Worm (Caenorhabditis elegans): Measurements from ENCODE around the gene nuo-5.

nuo-5 gene

DNA sequence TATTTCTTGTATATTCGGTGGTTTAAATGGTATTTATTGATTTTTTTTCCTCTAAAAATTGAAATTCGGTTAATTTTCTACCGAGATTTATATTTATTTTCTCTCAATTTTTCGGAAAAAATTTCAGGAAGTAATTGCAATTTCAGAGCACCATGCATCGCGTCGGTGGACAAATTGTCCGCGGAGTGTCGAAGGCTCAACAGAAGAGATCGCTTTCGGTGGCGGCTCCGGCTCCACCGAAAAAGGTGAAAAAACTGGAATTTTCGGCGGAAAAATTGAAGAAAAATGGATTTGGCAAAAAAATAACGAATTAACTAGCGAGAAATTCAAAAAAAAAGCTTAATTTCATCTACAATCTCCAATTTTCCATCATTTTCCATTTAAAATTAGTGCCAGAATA lies at the start of gene nuo-5:
Gene nuo-5, plus strand, starts transcription at position 147 of the 400 bp plus-strand sequence.
- TF ChIP-seq tab-1 (GFP tag; IDR thresholded peaks at IDR 0.05) (no peak), T22C8.4 (GFP tag; IDR thresholded peaks at IDR 0.05) (no peak), cog-1 (tag; optimal IDR thresholded peaks at IDR 0.05) (no peak), ztf-29 (GFP tag; IDR thresholded peaks at IDR 0.05) (no peak), ref-1 (GFP tag; conservative IDR thresholded peaks at IDR 0.05) (no peak), flt-1 (GFP tag; IDR thresholded peaks at IDR 0.05) (no peak), klf-2 (GFP tag; conservative IDR thresholded peaks at IDR 0.05) (no peak), ztf-23 (GFP tag; IDR thresholded peaks at IDR 0.05) (no peak), med-1 (GFP tag; optimal IDR thresholded peaks at IDR 0.05; ENCODE audit: insufficient read depth) (no peak)

DNA sequence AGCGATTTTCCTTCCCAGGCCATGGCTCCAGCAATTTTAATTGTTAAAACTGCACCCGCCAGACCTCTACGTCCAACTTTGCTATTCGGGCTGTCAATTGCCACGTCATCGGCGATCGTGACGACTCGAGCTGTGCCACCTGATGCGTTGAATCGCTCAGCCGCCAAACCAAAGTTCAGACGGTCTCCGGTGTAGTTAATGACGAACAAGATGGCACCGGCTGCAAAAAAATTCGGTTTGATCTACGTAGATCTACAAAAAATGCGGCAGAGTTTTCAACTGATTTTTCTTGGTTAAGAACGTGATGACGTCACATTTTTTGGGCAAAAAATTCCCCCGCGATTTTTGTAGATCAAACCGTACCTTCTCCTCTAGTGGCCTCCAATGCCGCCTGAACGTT lies 47.8 kb upstream of the nuo-5 start:
- no peak for TF ChIP-seq med-1 (GFP tag; optimal IDR thresholded peaks at IDR 0.05; ENCODE audit: insufficient read depth)
- no peak for TF ChIP-seq ztf-29 (GFP tag; IDR thresholded peaks at IDR 0.05)
- no peak for TF ChIP-seq flt-1 (GFP tag; IDR thresholded peaks at IDR 0.05)
- TF ChIP-seq cog-1 (tag; optimal IDR thresholded peaks at IDR 0.05): no peak

- TF ChIP-seq T22C8.4 (GFP tag; IDR thresholded peaks at IDR 0.05) (no peak), ztf-23 (GFP tag; IDR thresholded peaks at IDR 0.05) (no peak), ref-1 (GFP tag; conservative IDR thresholded peaks at IDR 0.05) (no peak), flt-1 (GFP tag; IDR thresholded peaks at IDR 0.05) (no peak), klf-2 (GFP tag; conservative IDR thresholded peaks at IDR 0.05) (no peak), ztf-29 (GFP tag; IDR thresholded peaks at IDR 0.05) (no peak), med-1 (GFP tag; optimal IDR thresholded peaks at IDR 0.05; ENCODE audit: insufficient read depth) (no peak)
These were observed 46.1 kb upstream of the nuo-5 start, which contains the start of the genes W02H5.8 and angl-1 for ce11 chrV:2652557-2653133. TSS of gene W02H5.8 (minus strand) at chrV:2652657. TSS of gene angl-1 (plus strand) at chrV:2653083.

DNA sequence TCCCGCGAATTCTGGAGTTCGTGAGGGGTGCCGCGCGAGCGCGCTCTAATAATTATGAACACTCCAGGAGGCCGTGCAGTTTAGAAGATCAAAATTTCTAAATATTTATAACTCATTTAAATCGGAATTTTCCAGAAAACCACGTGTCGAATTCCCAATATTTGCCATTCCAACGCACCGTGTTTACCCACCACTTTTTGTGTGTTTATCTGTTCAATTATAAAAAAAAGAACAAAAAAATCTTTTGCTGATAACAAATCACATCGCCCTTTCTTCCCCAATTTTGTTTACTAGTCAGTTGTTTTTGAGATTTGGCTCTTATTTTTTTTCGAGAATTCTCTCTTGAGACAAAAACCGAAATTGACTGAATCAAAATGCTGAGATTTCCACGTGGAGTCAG lies 42.6 kb upstream of the nuo-5 start:
- TF ChIP-seq ztf-23 (GFP tag; IDR thresholded peaks at IDR 0.05) (no peak), ztf-29 (GFP tag; IDR thresholded peaks at IDR 0.05) (no peak), tab-1 (GFP tag; IDR thresholded peaks at IDR 0.05) (no peak), cog-1 (tag; optimal IDR thresholded peaks at IDR 0.05) (no peak), klf-2 (GFP tag; conservative IDR thresholded peaks at IDR 0.05) (no peak), flt-1 (GFP tag; IDR thresholded peaks at IDR 0.05) (no peak), T22C8.4 (GFP tag; IDR thresholded peaks at IDR 0.05) (no peak), med-1 (GFP tag; optimal IDR thresholded peaks at IDR 0.05; ENCODE audit: insufficient read depth) (no peak), ref-1 (GFP tag; conservative IDR thresholded peaks at IDR 0.05) (no peak)

ce11 chrV:2657682-2658081 lies 41.1 kb upstream of the nuo-5 start:
- TF ChIP-seq tab-1 (GFP tag; IDR thresholded peaks at IDR 0.05) (no peak), T22C8.4 (GFP tag; IDR thresholded peaks at IDR 0.05) (no peak), flt-1 (GFP tag; IDR thresholded peaks at IDR 0.05) (no peak), klf-2 (GFP tag; conservative IDR thresholded peaks at IDR 0.05) (no peak), med-1 (GFP tag; optimal IDR thresholded peaks at IDR 0.05; ENCODE audit: insufficient read depth) (no peak), ztf-29 (GFP tag; IDR thresholded peaks at IDR 0.05) (no peak), ztf-23 (GFP tag; IDR thresholded peaks at IDR 0.05) (no peak), cog-1 (tag; optimal IDR thresholded peaks at IDR 0.05) (no peak), ref-1 (GFP tag; conservative IDR thresholded peaks at IDR 0.05) (no peak)

- TF ChIP-seq ztf-29 (GFP tag; IDR thresholded peaks at IDR 0.05) (no peak), med-1 (GFP tag; optimal IDR thresholded peaks at IDR 0.05; ENCODE audit: insufficient read depth) (no peak)
These were observed 38.3 kb upstream of the nuo-5 start for ce11 chrV:2660457-2660856.

DNA sequence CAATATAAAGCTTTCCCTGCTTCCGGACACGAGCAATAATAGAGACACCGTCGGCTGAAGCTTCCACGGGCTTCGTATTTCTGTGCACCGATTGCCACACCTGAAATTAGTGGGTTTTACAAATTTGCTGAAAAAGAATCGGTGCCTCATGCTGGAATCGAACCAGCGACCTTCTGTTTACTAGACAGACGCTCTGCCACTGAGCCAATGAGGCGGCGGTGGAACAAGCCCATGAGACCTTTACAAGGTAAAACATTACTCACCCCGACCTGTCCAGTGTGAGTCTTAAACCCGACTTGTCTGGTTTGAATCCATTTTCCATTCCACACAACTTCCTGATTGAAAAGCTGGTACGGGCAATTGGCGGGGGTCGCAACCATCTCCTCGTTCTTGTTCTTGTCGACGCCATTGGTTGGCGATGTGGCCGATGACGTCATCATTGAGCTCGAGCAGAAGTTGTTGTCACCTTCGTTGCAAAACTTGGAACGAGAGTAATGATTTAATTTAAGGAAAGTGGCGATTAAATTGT lies 34.2 kb upstream of the nuo-5 start, which contains the start of gene ndx-2:
Gene ndx-2, minus strand, starts transcription at position 479 of the 529 bp plus-strand sequence.
- TF ChIP-seq tab-1 (GFP tag; IDR thresholded peaks at IDR 0.05) (0 out of 2 replicates have a peak, but pooled peaks have one; percentile 14), ztf-29 (GFP tag; IDR thresholded peaks at IDR 0.05) (0 out of 2 replicates have a peak, but pooled peaks have one; percentile 7), cog-1 (tag; optimal IDR thresholded peaks at IDR 0.05) (no peak), flt-1 (GFP tag; IDR thresholded peaks at IDR 0.05) (0 out of 2 replicates have a peak, but pooled peaks have one; percentile 13), ztf-23 (GFP tag; IDR thresholded peaks at IDR 0.05) (no peak)

DNA sequence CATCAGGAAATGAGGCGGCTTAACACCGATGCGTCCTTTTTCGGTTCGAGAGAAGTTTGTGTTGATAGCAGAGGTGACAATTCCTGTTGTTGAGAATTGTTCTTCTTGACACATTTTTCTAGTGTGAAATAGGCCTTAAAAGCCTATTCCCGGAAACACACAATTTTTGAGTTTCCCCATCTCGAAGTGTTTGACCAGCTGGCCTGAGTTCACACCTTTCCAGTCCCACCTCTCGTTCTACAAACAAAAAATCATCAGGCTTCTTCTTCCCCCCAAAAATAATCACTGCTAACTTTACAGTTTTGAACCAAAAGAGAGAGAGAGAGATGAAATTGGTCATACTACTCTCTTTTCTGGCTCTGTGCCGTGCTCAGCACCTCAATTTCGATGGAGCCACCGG lies 32.2 kb upstream of the nuo-5 start, which contains the start of gene W02G9.4:
Gene W02G9.4, plus strand, starts transcription at position 301 of the 400 bp plus-strand sequence.
- TF ChIP-seq ztf-29 (GFP tag; IDR thresholded peaks at IDR 0.05): no peak
- TF ChIP-seq cog-1 (tag; optimal IDR thresholded peaks at IDR 0.05): no peak
- no peak for TF ChIP-seq med-1 (GFP tag; optimal IDR thresholded peaks at IDR 0.05; ENCODE audit: insufficient read depth)
- no peak for TF ChIP-seq tab-1 (GFP tag; IDR thresholded peaks at IDR 0.05)
- no peak for TF ChIP-seq flt-1 (GFP tag; IDR thresholded peaks at IDR 0.05)
- no peak for TF ChIP-seq ztf-23 (GFP tag; IDR thresholded peaks at IDR 0.05)
- no peak for TF ChIP-seq T22C8.4 (GFP tag; IDR thresholded peaks at IDR 0.05)
- TF ChIP-seq ref-1 (GFP tag; conservative IDR thresholded peaks at IDR 0.05): no peak
- TF ChIP-seq klf-2 (GFP tag; conservative IDR thresholded peaks at IDR 0.05): no peak

DNA sequence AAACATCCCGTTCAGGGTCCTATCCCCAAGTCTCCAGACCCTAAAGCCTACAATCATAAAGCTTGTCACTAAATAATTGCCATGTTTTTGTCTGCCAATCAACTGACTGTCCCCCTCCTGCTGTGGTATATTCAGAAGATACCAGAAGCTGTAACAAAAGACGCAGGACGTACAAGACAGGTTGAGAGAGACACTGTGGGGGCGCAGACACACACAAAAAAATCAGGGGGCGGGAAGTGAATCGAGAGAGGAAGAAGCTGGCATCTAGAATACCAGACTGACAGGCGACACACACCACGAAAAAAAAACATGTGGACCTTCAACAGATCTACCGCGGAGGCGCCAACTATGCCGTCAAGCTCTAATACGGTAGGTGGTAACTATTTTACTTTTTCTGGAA lies 27.6 kb upstream of the nuo-5 start, which contains the start of gene kel-8:
Gene kel-8, plus strand, starts transcription at position 301 of the 400 bp plus-strand sequence.
- no peak for TF ChIP-seq ztf-29 (GFP tag; IDR thresholded peaks at IDR 0.05)
- no peak for TF ChIP-seq flt-1 (GFP tag; IDR thresholded peaks at IDR 0.05)
- no peak for TF ChIP-seq klf-2 (GFP tag; conservative IDR thresholded peaks at IDR 0.05)

DNA sequence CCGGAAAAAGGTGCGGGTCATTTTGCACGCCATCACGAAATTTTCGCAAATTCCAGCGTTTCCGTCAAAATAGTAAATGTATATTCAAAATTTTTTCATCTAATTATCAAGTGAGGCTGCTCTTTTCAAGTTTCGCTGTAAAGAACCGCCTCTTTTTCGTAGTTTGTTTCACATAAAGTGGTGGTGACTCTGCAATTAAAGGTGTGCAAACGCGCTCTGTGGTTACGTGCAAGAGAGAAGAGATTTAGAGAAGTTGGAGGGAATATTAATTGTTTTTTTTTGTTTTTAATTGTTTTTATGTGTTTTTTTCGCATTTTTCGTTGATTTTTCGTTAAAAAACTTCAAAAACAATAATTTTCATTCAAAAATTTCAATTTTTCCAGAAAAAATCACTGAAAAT lies 26.2 kb upstream of the nuo-5 start, which contains the start of gene W02G9.3:
Gene W02G9.3, plus strand, starts transcription at position 384 of the 400 bp plus-strand sequence.
- TF ChIP-seq ztf-23 (GFP tag; IDR thresholded peaks at IDR 0.05) (no peak), ref-1 (GFP tag; conservative IDR thresholded peaks at IDR 0.05) (no peak), med-1 (GFP tag; optimal IDR thresholded peaks at IDR 0.05; ENCODE audit: insufficient read depth) (no peak), cog-1 (tag; optimal IDR thresholded peaks at IDR 0.05) (peak; percentile 55), klf-2 (GFP tag; conservative IDR thresholded peaks at IDR 0.05) (no peak), tab-1 (GFP tag; IDR thresholded peaks at IDR 0.05) (no peak), flt-1 (GFP tag; IDR thresholded peaks at IDR 0.05) (peak; percentile 53; the same call in 1 of the 2 replicates)
